Fruit fly (Drosophila melanogaster) whole organism, embryonic: ENCODE data around the gene pnt.

Source experiments
- BEAF-32 ChIP-seq: fragments of 200-800 bp; sonication (Bioruptor generic); optimal IDR thresholded peaks from 3 replicates; lab custom pipeline; 2017; ENCODE audit warnings: missing biosample characterization, missing genetic modification characterization, mild to moderate bottlenecking, moderate library complexity, missing genetic modification reagents
- CG12769 ChIP-seq: fragments of 200-800 bp; sonication (Bioruptor generic); optimal IDR thresholded peaks from 2 replicates; lab custom pipeline; 2019; ENCODE audit warnings: missing biosample characterization, mild to moderate bottlenecking, missing genetic modification characterization, moderate library complexity
- CG13894 ChIP-seq: fragments of 200-800 bp; sonication (Bioruptor generic); optimal IDR thresholded peaks from 3 replicates; lab custom pipeline; 2018; ENCODE audit warnings: missing biosample characterization, mild to moderate bottlenecking, missing genetic modification characterization, moderate library complexity
- CG15696 ChIP-seq: fragments of 200-800 bp; sonication (Bioruptor generic); optimal IDR thresholded peaks from 2 replicates; lab custom pipeline; 2019; ENCODE audit warnings: missing biosample characterization, mild to moderate bottlenecking, missing genetic modification characterization, moderate library complexity
- CG1603 ChIP-seq: fragments of 200-800 bp; sonication (Bioruptor generic); optimal IDR thresholded peaks from 2 replicates; lab custom pipeline; 2019; ENCODE audit warnings: missing biosample characterization, mild to moderate bottlenecking, missing genetic modification characterization, moderate library complexity
- CG16813 ChIP-seq: fragments of 200-800 bp; sonication (Bioruptor generic); IDR thresholded peaks from 3 replicates; pipeline ENCODE4 v1.3.6; 2022; ENCODE audit warnings: missing biosample characterization, missing genetic modification characterization; ENCODE audit not compliant: partially characterized antibody
- CG17361 ChIP-seq: fragments of 200-800 bp; sonication (Bioruptor generic); IDR thresholded peaks from 3 replicates; pipeline ENCODE4 v1.3.6; 2022; ENCODE audit warnings: missing biosample characterization, missing genetic modification characterization
- CG18262 ChIP-seq: fragments of 200-800 bp; optimal IDR thresholded peaks from 3 replicates; lab custom pipeline; 2019; ENCODE audit warnings: missing biosample characterization, mild to moderate bottlenecking, missing genetic modification characterization, moderate library complexity
- CG18599 ChIP-seq: fragments of 200-800 bp; sonication (Bioruptor generic); optimal IDR thresholded peaks from 3 replicates; lab custom pipeline; 2017; ENCODE audit warnings: missing biosample characterization, missing genetic modification characterization, mild to moderate bottlenecking, moderate library complexity, missing genetic modification reagents
- CG2199 ChIP-seq: fragments of 200-800 bp; sonication (Bioruptor generic); IDR thresholded peaks from 3 replicates; pipeline ENCODE4 v1.3.6; 2022; ENCODE audit warnings: missing biosample characterization, missing genetic modification characterization
- CG2875 ChIP-seq: fragments of 200-800 bp; sonication (Bioruptor generic); optimal IDR thresholded peaks from 2 replicates; lab custom pipeline; 2017; ENCODE audit warnings: missing biosample characterization, mild to moderate bottlenecking, missing genetic modification characterization, missing genetic modification reagents
- CG3065 ChIP-seq: fragments of 200-800 bp; sonication (Bioruptor generic); optimal IDR thresholded peaks from 2 replicates; lab custom pipeline; 2016; ENCODE audit warnings: missing biosample characterization, missing genetic modification characterization
- CG34224 ChIP-seq: fragments of 200-800 bp; sonication (Bioruptor generic); IDR thresholded peaks from 3 replicates; pipeline ENCODE4 v1.3.6; 2022; ENCODE audit warnings: missing biosample characterization, missing genetic modification characterization; ENCODE audit not compliant: partially characterized antibody
- CG34422 ChIP-seq: fragments of 200-800 bp; sonication (Bioruptor generic); IDR thresholded peaks from 3 replicates; pipeline ENCODE4 v1.3.6; 2022; ENCODE audit warnings: missing biosample characterization, missing genetic modification characterization
- CG4617 ChIP-seq: fragments of 200-800 bp; sonication (Bioruptor generic); optimal IDR thresholded peaks from 3 replicates; lab custom pipeline; 2016; ENCODE audit warnings: missing biosample characterization, missing genetic modification characterization, borderline replicate concordance
- CG7963 ChIP-seq: fragments of 200-800 bp; sonication (Bioruptor generic); IDR thresholded peaks from 3 replicates; pipeline ENCODE4 v1.3.6; 2022; ENCODE audit warnings: missing biosample characterization, missing genetic modification characterization; ENCODE audit not compliant: partially characterized antibody
- CG7987 ChIP-seq: fragments of 200-800 bp; sonication (Bioruptor generic); optimal IDR thresholded peaks from 2 replicates; lab custom pipeline; 2018; ENCODE audit warnings: missing biosample characterization, mild to moderate bottlenecking, missing genetic modification characterization, moderate library complexity
- CG8944 ChIP-seq: fragments of 200-800 bp; sonication (Bioruptor generic); optimal IDR thresholded peaks from 3 replicates; lab custom pipeline; 2016; ENCODE audit warnings: missing biosample characterization, missing genetic modification characterization
- CG9727 ChIP-seq: fragments of 200-800 bp; sonication (Bioruptor generic); optimal IDR thresholded peaks from 3 replicates; lab custom pipeline; 2017; ENCODE audit warnings: missing biosample characterization, mild to moderate bottlenecking, missing genetic modification characterization
- CHES-1-like ChIP-seq: fragments of 200-800 bp; sonication (Bioruptor generic); optimal IDR thresholded peaks from 2 replicates; lab custom pipeline; 2016; ENCODE audit warnings: missing biosample characterization, missing genetic modification characterization
- Fer3 ChIP-seq: fragments of 200-800 bp; sonication (Bioruptor generic); optimal IDR thresholded peaks from 2 replicates; lab custom pipeline; 2018; ENCODE audit warnings: missing biosample characterization, mild to moderate bottlenecking, missing genetic modification characterization, moderate library complexity
- HHEX ChIP-seq: fragments of 200-800 bp; sonication (Bioruptor generic); optimal IDR thresholded peaks from 3 replicates; lab custom pipeline; 2017; ENCODE audit warnings: missing biosample characterization, mild to moderate bottlenecking, missing genetic modification characterization, missing genetic modification reagents
- HLH54F ChIP-seq: fragments of 200-800 bp; sonication (Bioruptor generic); optimal IDR thresholded peaks from 3 replicates; lab custom pipeline; 2016; ENCODE audit warnings: missing biosample characterization, missing genetic modification characterization
- HmgD ChIP-seq: fragments of 200-800 bp; sonication (Bioruptor generic); optimal IDR thresholded peaks from 3 replicates; lab custom pipeline; 2016; ENCODE audit warnings: missing biosample characterization, missing genetic modification characterization
- MBD-R2 ChIP-seq: fragments of 200-800 bp; sonication (Bioruptor generic); IDR thresholded peaks from 2 replicates; pipeline ENCODE4 v1.3.6; 2022; ENCODE audit warnings: missing biosample characterization, missing genetic modification characterization
- Rx ChIP-seq: fragments of 200-800 bp; sonication (Bioruptor generic); IDR thresholded peaks from 2 replicates; pipeline ENCODE4 v1.3.6; 2022; ENCODE audit warnings: missing biosample characterization, missing genetic modification characterization
- Xbp1 ChIP-seq: fragments of 200-800 bp; sonication (Bioruptor generic); optimal IDR thresholded peaks from 3 replicates; lab custom pipeline; 2016; ENCODE audit warnings: missing biosample characterization, mild to moderate bottlenecking, missing genetic modification characterization
- YL-1 ChIP-seq: fragments of 200-800 bp; sonication (Bioruptor generic); optimal IDR thresholded peaks from 3 replicates; lab custom pipeline; 2017; ENCODE audit warnings: missing biosample characterization, mild to moderate bottlenecking, missing genetic modification characterization
- abd-A ChIP-seq: fragments of 200-800 bp; sonication (Bioruptor generic); optimal IDR thresholded peaks from 3 replicates; lab custom pipeline; 2019; ENCODE audit warnings: missing biosample characterization, mild to moderate bottlenecking, missing genetic modification characterization, moderate library complexity
- al ChIP-seq: fragments of 200-800 bp; sonication (Bioruptor generic); IDR thresholded peaks from 2 replicates; pipeline ENCODE4 v1.3.6; 2022; ENCODE audit warnings: missing biosample characterization, missing genetic modification characterization
- ase ChIP-seq: fragments of 200-800 bp; sonication (Bioruptor generic); IDR thresholded peaks from 3 replicates; pipeline ENCODE4 v1.3.6; 2022; ENCODE audit warnings: missing biosample characterization, missing genetic modification characterization
- btn ChIP-seq: fragments of 200-800 bp; sonication (Bioruptor generic); optimal IDR thresholded peaks from 2 replicates; lab custom pipeline; 2016; ENCODE audit warnings: missing biosample characterization, missing genetic modification characterization
- caup ChIP-seq: fragments of 200-800 bp; sonication (Bioruptor generic); optimal IDR thresholded peaks from 3 replicates; lab custom pipeline; 2017; ENCODE audit warnings: missing biosample characterization, mild to moderate bottlenecking, missing genetic modification characterization, moderate library complexity; ENCODE audit not compliant: severe bottlenecking
- chn ChIP-seq: fragments of 200-800 bp; sonication (Bioruptor generic); optimal IDR thresholded peaks from 2 replicates; lab custom pipeline; 2016; ENCODE audit warnings: missing biosample characterization, missing genetic modification characterization
- crp ChIP-seq, 2 experiments: fragments of 200-800 bp; sonication (Bioruptor generic); optimal IDR thresholded peaks; 2 replicates in 1 of 2; 3 replicates in 1 of 2; lab custom pipeline; 2017; ENCODE audit warnings: missing biosample characterization in 2 of 2, missing genetic modification characterization in 2 of 2, mild to moderate bottlenecking in 1 of 2, moderate library complexity in 1 of 2
- dmrt11E ChIP-seq: fragments of 200-800 bp; sonication (Bioruptor generic); optimal IDR thresholded peaks from 3 replicates; lab custom pipeline; 2018; ENCODE audit warnings: missing biosample characterization, mild to moderate bottlenecking, missing genetic modification characterization, moderate library complexity
- dpn ChIP-seq, 2 experiments: fragments of 200-800 bp; sonication (Bioruptor generic); optimal IDR thresholded peaks; 3 replicates each; lab custom pipeline; 2016; ENCODE audit warnings: missing biosample characterization in 2 of 2, missing genetic modification characterization in 2 of 2
- exex ChIP-seq: fragments of 200-800 bp; sonication (Bioruptor generic); optimal IDR thresholded peaks from 4 replicates; lab custom pipeline; 2018; ENCODE audit warnings: missing biosample characterization, mild to moderate bottlenecking, missing genetic modification characterization, moderate library complexity
- gce ChIP-seq: fragments of 200-800 bp; sonication (Bioruptor generic); IDR thresholded peaks from 3 replicates; pipeline ENCODE4 v1.3.6; 2022; ENCODE audit warnings: missing biosample characterization, missing genetic modification characterization
- hbn ChIP-seq: fragments of 200-800 bp; sonication (Bioruptor generic); IDR thresholded peaks from 2 replicates; pipeline ENCODE4 v1.3.6; 2022; ENCODE audit warnings: missing biosample characterization, missing genetic modification characterization; ENCODE audit not compliant: partially characterized antibody
- lab ChIP-seq: fragments of 200-800 bp; sonication (Bioruptor generic); optimal IDR thresholded peaks from 3 replicates; lab custom pipeline; 2017; ENCODE audit warnings: missing biosample characterization, missing genetic modification characterization, mild to moderate bottlenecking, moderate library complexity, missing genetic modification reagents
- luna ChIP-seq: fragments of 200-800 bp; sonication (Bioruptor generic); optimal IDR thresholded peaks from 2 replicates; lab custom pipeline; 2016; ENCODE audit warnings: missing biosample characterization, missing genetic modification characterization
- nerfin-2 ChIP-seq: fragments of 200-800 bp; sonication (Bioruptor generic); IDR thresholded peaks from 2 replicates; pipeline ENCODE4 v1.3.6; 2022; ENCODE audit warnings: missing biosample characterization, missing genetic modification characterization; ENCODE audit not compliant: partially characterized antibody
- pan ChIP-seq, 4 experiments: fragments of >200 bp in 3 of 4; fragments of 200-800 bp in 1 of 4; sonication (Bioruptor generic) in 1 of 4; optimal IDR thresholded peaks in 3 of 4; IDR thresholded peaks in 1 of 4; 2 replicates each; pipeline versions ENCODE4 v1.3.6 to Lab custom; 2017 to 2022; ENCODE audit warnings: missing biosample characterization in 2 of 4, missing genetic modification characterization in 2 of 4, mixed read lengths in 1 of 4
- pita ChIP-seq: fragments of 200-800 bp; sonication (Bioruptor generic); optimal IDR thresholded peaks from 2 replicates; lab custom pipeline; 2017; ENCODE audit warnings: missing biosample characterization, mild to moderate bottlenecking, missing genetic modification characterization
- prd ChIP-seq, 3 experiments: fragments of >200 bp in 2 of 3; fragments of 200-800 bp in 1 of 3; sonication (Bioruptor generic) in 1 of 3; optimal IDR thresholded peaks in 2 of 3; IDR thresholded peaks in 1 of 3; 2 replicates in 2 of 3; 3 replicates in 1 of 3; pipeline versions ENCODE4 v1.3.6 to Lab custom; 2017 to 2022; ENCODE audit warnings: missing biosample characterization in 1 of 3, missing genetic modification characterization in 1 of 3
- slp2 ChIP-seq: fragments of 200-800 bp; sonication (Bioruptor generic); optimal IDR thresholded peaks from 2 replicates; lab custom pipeline; 2016; ENCODE audit warnings: missing biosample characterization, missing genetic modification characterization
- sqz ChIP-seq: fragments of 200-800 bp; sonication (Bioruptor generic); optimal IDR thresholded peaks from 3 replicates; lab custom pipeline; 2018; ENCODE audit warnings: missing biosample characterization, mild to moderate bottlenecking, missing genetic modification characterization

The pnt gene

DNA sequence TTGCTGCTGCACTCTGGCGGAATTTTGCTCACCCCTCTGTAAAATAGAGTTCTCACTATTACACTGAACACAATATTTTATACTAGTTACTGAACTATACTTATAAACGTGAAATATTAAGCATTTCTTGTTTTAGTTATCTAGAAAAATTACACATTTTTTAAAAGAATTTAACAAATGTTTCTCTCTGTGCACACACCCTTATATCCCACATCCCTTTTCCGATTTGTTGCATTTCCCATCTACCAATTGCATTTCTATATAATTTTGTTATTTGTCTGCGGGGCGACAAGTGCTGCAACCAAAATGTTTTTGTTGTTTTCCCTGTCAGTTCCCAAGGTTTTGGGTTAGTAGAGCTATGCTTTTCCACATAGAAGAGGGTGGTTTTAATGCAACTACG, 42.7 kb downstream of the pnt start (continued):
- no peak for TF ChIP-seq pita (GFP tag; lab: Kevin White, UChicago)
- no peak for TF ChIP-seq HmgD
- no peak for TF ChIP-seq CG16813 (GFP tag; lab: Robert Waterston, UW)
- TF ChIP-seq caup (GFP tag; lab: Kevin White, UChicago) = no peak
- no peak for TF ChIP-seq Rx (GFP tag; lab: Robert Waterston, UW)
- TF ChIP-seq CG2199 (GFP tag; lab: Robert Waterston, UW) = 0 out of 3 replicates have a peak, but pooled peaks have one; percentile 28
- TF ChIP-seq CG34422 (GFP tag; lab: Robert Waterston, UW) = no peak
- no peak for TF ChIP-seq CG18599 (GFP tag; lab: Kevin White, UChicago)
- TF ChIP-seq CG1603 = peak; percentile 25
- peak; percentile 70 for TF ChIP-seq CG18262 (tag; lab: Kevin White, UChicago)
- TF ChIP-seq CG4617 (GFP tag; lab: Kevin White, UChicago) = no peak
- TF ChIP-seq HLH54F (GFP tag; lab: Kevin White, UChicago) = no peak
- 0 out of 3 replicates have a peak, but pooled peaks have one; percentile 15 for TF ChIP-seq ase
- TF ChIP-seq pan (optimal IDR thresholded peaks at IDR 0.05; lab: Kevin White, UChicago) = no peak
- peak in 1 of 2 experiments; percentile 40 for TF ChIP-seq pan (GFP tag; optimal IDR thresholded peaks at IDR 0.05 in 1 of 2, IDR thresholded peaks at IDR 0.05 in 1 of 2)
- no peak for TF ChIP-seq crp (GFP tag; optimal IDR thresholded peaks at IDR 0.05; lab: Kevin White, UChicago)
- no peak for TF ChIP-seq slp2 (GFP tag; lab: Kevin White, UChicago)
- TF ChIP-seq Fer3 (tag; lab: Kevin White, UChicago) = no peak
- TF ChIP-seq CG9727 (GFP tag; lab: Kevin White, UChicago) = peak; percentile 68
- no peak for TF ChIP-seq abd-A (tag; lab: Kevin White, UChicago)
- TF ChIP-seq al = no peak
- no peak for TF ChIP-seq hbn (GFP tag; lab: Robert Waterston, UW)
- TF ChIP-seq CG3065 (GFP tag; lab: Kevin White, UChicago) = no peak
- no peak for TF ChIP-seq lab
- TF ChIP-seq CG12769 (tag; lab: Kevin White, UChicago) = no peak
- no peak for TF ChIP-seq gce
- no peak for TF ChIP-seq CG7987 (GFP tag; lab: Kevin White, UChicago)
- no peak for TF ChIP-seq CG13894 (tag; lab: Kevin White, UChicago)
- TF ChIP-seq Xbp1 = peak; percentile 3
- no peak for TF ChIP-seq CG8944 (GFP tag; lab: Kevin White, UChicago)
- TF ChIP-seq YL-1 (GFP tag; lab: Kevin White, UChicago) = no peak
- TF ChIP-seq CG7963 (GFP tag; lab: Robert Waterston, UW) = no peak
- no peak for TF ChIP-seq CG2875 (GFP tag; lab: Kevin White, UChicago)
- TF ChIP-seq dmrt11E = peak; percentile 83
- TF ChIP-seq btn (GFP tag; lab: Kevin White, UChicago) = no peak
- no peak for TF ChIP-seq prd (optimal IDR thresholded peaks at IDR 0.05; lab: Kevin White, UChicago)
- peak; percentile 77; the same call in 2 of the 3 replicates for TF ChIP-seq prd (GFP tag; IDR thresholded peaks at IDR 0.05; lab: Robert Waterston, UW)
- peak; percentile 68 for TF ChIP-seq CG15696 (tag; lab: Kevin White, UChicago)
- peak; percentile 36 for TF ChIP-seq chn
- no peak for TF ChIP-seq CHES-1-like
- TF ChIP-seq exex (tag; lab: Kevin White, UChicago) = no peak
- TF ChIP-seq HHEX (GFP tag; lab: Kevin White, UChicago) = no peak
- TF ChIP-seq sqz (GFP tag; lab: Kevin White, UChicago) = no peak
- no peak for TF ChIP-seq BEAF-32 (GFP tag; lab: Kevin White, UChicago)
- TF ChIP-seq nerfin-2 (GFP tag; lab: Robert Waterston, UW) = no peak
- no peak for TF ChIP-seq luna (GFP tag; lab: Kevin White, UChicago)
- TF ChIP-seq CG17361 (GFP tag; lab: Robert Waterston, UW) = 0 out of 3 replicates have a peak, but pooled peaks have one; percentile 40
- TF ChIP-seq MBD-R2 (GFP tag; lab: Robert Waterston, UW) = no peak
- TF ChIP-seq CG34224 (GFP tag; lab: Robert Waterston, UW) = no peak
- TF ChIP-seq dpn (GFP tag; optimal IDR thresholded peaks at IDR 0.05; lab: Kevin White, UChicago) = no peak
